Fruit fly (Drosophila melanogaster) whole organism, embryonic: ENCODE results near the gene Cyt-c-p.

Source experiments
- Asciz ChIP-seq: fragments of 200-800 bp; sonication (Bioruptor generic); optimal IDR thresholded peaks from 2 replicates; lab custom pipeline; 2017; ENCODE audit warnings: missing biosample characterization, mild to moderate bottlenecking, missing genetic modification characterization, missing genetic modification reagents
- CG10321 ChIP-seq: fragments of 200-800 bp; sonication (Bioruptor generic); IDR thresholded peaks from 2 replicates; pipeline ENCODE4 v1.3.6; 2022; ENCODE audit warnings: missing biosample characterization, missing genetic modification characterization
- CG11456 ChIP-seq: fragments of 200-800 bp; sonication (Bioruptor generic); IDR thresholded peaks from 3 replicates; pipeline ENCODE4 v1.3.6; 2022; ENCODE audit warnings: missing biosample characterization, missing genetic modification characterization
- CG12104 ChIP-seq: fragments of 200-800 bp; sonication (Bioruptor generic); optimal IDR thresholded peaks from 3 replicates; lab custom pipeline; 2016; ENCODE audit warnings: missing biosample characterization, missing genetic modification characterization
- CG1233 ChIP-seq: fragments of 200-800 bp; sonication (Bioruptor generic); optimal IDR thresholded peaks from 4 replicates; lab custom pipeline; 2018; ENCODE audit warnings: missing biosample characterization, mild to moderate bottlenecking, missing genetic modification characterization
- CG13123 ChIP-seq: fragments of 200-800 bp; sonication (Bioruptor generic); optimal IDR thresholded peaks from 2 replicates; lab custom pipeline; 2016; ENCODE audit warnings: missing biosample characterization, missing genetic modification characterization
- CG13894 ChIP-seq: fragments of 200-800 bp; sonication (Bioruptor generic); optimal IDR thresholded peaks from 3 replicates; lab custom pipeline; 2018; ENCODE audit warnings: missing biosample characterization, mild to moderate bottlenecking, missing genetic modification characterization, moderate library complexity
- CG16863 ChIP-seq: fragments of 200-800 bp; sonication (Bioruptor generic); optimal IDR thresholded peaks from 3 replicates; lab custom pipeline; 2016; ENCODE audit warnings: missing biosample characterization, missing genetic modification characterization
- CG17328 ChIP-seq: fragments of 200-800 bp; sonication (Bioruptor generic); IDR thresholded peaks from 2 replicates; pipeline ENCODE4 v1.3.6; 2022; ENCODE audit warnings: missing biosample characterization, missing genetic modification characterization
- CG17385 ChIP-seq: fragments of 200-800 bp; sonication (Bioruptor generic); optimal IDR thresholded peaks from 3 replicates; lab custom pipeline; 2018; ENCODE audit warnings: missing biosample characterization, mild to moderate bottlenecking, missing genetic modification characterization
- CG2199 ChIP-seq: fragments of 200-800 bp; sonication (Bioruptor generic); IDR thresholded peaks from 3 replicates; pipeline ENCODE4 v1.3.6; 2022; ENCODE audit warnings: missing biosample characterization, missing genetic modification characterization
- CG31365 ChIP-seq: fragments of 200-800 bp; sonication (Bioruptor generic); optimal IDR thresholded peaks from 2 replicates; lab custom pipeline; 2018; ENCODE audit warnings: missing biosample characterization, mild to moderate bottlenecking, missing genetic modification characterization
- CG31388 ChIP-seq: fragments of 200-800 bp; sonication (Bioruptor generic); optimal IDR thresholded peaks from 2 replicates; lab custom pipeline; 2016; ENCODE audit warnings: missing biosample characterization, missing genetic modification characterization
- CG33213 ChIP-seq: fragments of 200-800 bp; sonication (Bioruptor generic); optimal IDR thresholded peaks from 3 replicates; lab custom pipeline; 2016; ENCODE audit warnings: missing biosample characterization, missing genetic modification characterization
- CG3847 ChIP-seq: fragments of 200-800 bp; sonication (Bioruptor generic); IDR thresholded peaks from 2 replicates; pipeline ENCODE4 v1.3.6; 2022; ENCODE audit warnings: missing biosample characterization, missing genetic modification characterization
- CG4360 ChIP-seq: fragments of 200-800 bp; sonication (Bioruptor generic); IDR thresholded peaks from 2 replicates; pipeline ENCODE4 v1.3.6; 2022; ENCODE audit warnings: missing biosample characterization, missing genetic modification characterization
- CG4404 ChIP-seq: fragments of 200-800 bp; sonication (Bioruptor generic); IDR thresholded peaks from 2 replicates; pipeline ENCODE4 v1.3.6; 2022; ENCODE audit warnings: missing biosample characterization, missing genetic modification characterization
- CG5245 ChIP-seq: fragments of 200-800 bp; sonication (Bioruptor generic); optimal IDR thresholded peaks from 3 replicates; lab custom pipeline; 2016; ENCODE audit warnings: missing biosample characterization, missing genetic modification characterization
- CG5953 ChIP-seq: fragments of 200-800 bp; sonication (Bioruptor generic); IDR thresholded peaks from 2 replicates; pipeline ENCODE4 v1.3.6; 2022; ENCODE audit warnings: missing biosample characterization, missing genetic modification characterization
- CG9215 ChIP-seq: fragments of 200-800 bp; sonication (Bioruptor generic); IDR thresholded peaks from 2 replicates; pipeline ENCODE4 v1.3.6; 2022; ENCODE audit warnings: missing biosample characterization, missing genetic modification characterization
- CHES-1-like ChIP-seq: fragments of 200-800 bp; sonication (Bioruptor generic); optimal IDR thresholded peaks from 2 replicates; lab custom pipeline; 2016; ENCODE audit warnings: missing biosample characterization, missing genetic modification characterization
- E2f1 ChIP-seq: fragments of 200-800 bp; sonication (Bioruptor generic); IDR thresholded peaks from 2 replicates; pipeline ENCODE4 v1.3.6; 2022; ENCODE audit warnings: missing biosample characterization, missing genetic modification characterization
- GATAe ChIP-seq: fragments of 200-800 bp; sonication (Bioruptor generic); conservative IDR thresholded peaks from 2 replicates; pipeline ENCODE4 v1.3.6; 2022; ENCODE audit warnings: missing biosample characterization, missing genetic modification characterization
- Jarid2 ChIP-seq: fragments of 200-800 bp; sonication (Bioruptor generic); optimal IDR thresholded peaks from 3 replicates; lab custom pipeline; 2017; ENCODE audit warnings: mild to moderate bottlenecking, missing biosample characterization, missing genetic modification reagents, missing genetic modification characterization
- Lpt ChIP-seq: fragments of >200 bp; optimal IDR thresholded peaks from 2 replicates; lab custom pipeline; 2018; ENCODE audit warnings: missing biosample characterization, missing genetic modification characterization
- Neu2 ChIP-seq: fragments of 200-800 bp; sonication (Bioruptor generic); optimal IDR thresholded peaks from 3 replicates; lab custom pipeline; 2016; ENCODE audit warnings: missing biosample characterization, missing genetic modification characterization, borderline replicate concordance
- Oli ChIP-seq: fragments of 200-800 bp; sonication (Bioruptor generic); optimal IDR thresholded peaks from 2 replicates; lab custom pipeline; 2018; ENCODE audit warnings: missing biosample characterization, mild to moderate bottlenecking, missing genetic modification characterization, moderate library complexity
- Opbp ChIP-seq: fragments of 200-800 bp; sonication (Bioruptor generic); IDR thresholded peaks from 3 replicates; pipeline ENCODE4 v1.3.6; 2022; ENCODE audit warnings: missing biosample characterization, missing genetic modification characterization; ENCODE audit not compliant: partially characterized antibody
- Pdp1 ChIP-seq, 2 experiments: fragments of 200-800 bp; sonication (Bioruptor generic); optimal IDR thresholded peaks; 3 replicates each; lab custom pipeline; 2016; ENCODE audit warnings: missing biosample characterization in 2 of 2, missing genetic modification characterization in 2 of 2, mild to moderate bottlenecking in 1 of 2, moderate library complexity in 1 of 2
- Spps ChIP-seq: fragments of 200-800 bp; sonication (Bioruptor generic); optimal IDR thresholded peaks from 2 replicates; lab custom pipeline; 2018; ENCODE audit warnings: missing biosample characterization, mild to moderate bottlenecking, missing genetic modification characterization
- Xbp1 ChIP-seq: fragments of 200-800 bp; sonication (Bioruptor generic); optimal IDR thresholded peaks from 3 replicates; lab custom pipeline; 2016; ENCODE audit warnings: missing biosample characterization, mild to moderate bottlenecking, missing genetic modification characterization
- ase ChIP-seq: fragments of 200-800 bp; sonication (Bioruptor generic); IDR thresholded peaks from 3 replicates; pipeline ENCODE4 v1.3.6; 2022; ENCODE audit warnings: missing biosample characterization, missing genetic modification characterization
- bsh ChIP-seq, 2 experiments: fragments of 200-800 bp; sonication (Bioruptor generic); optimal IDR thresholded peaks; 2 replicates each; lab custom pipeline; 2017 to 2018; ENCODE audit warnings: mild to moderate bottlenecking in 2 of 2, missing biosample characterization in 2 of 2, missing genetic modification characterization in 2 of 2, moderate library complexity in 1 of 2
- crc ChIP-seq: fragments of 200-800 bp; sonication (Bioruptor generic); optimal IDR thresholded peaks from 2 replicates; lab custom pipeline; 2016; ENCODE audit warnings: missing biosample characterization, missing genetic modification characterization
- ems ChIP-seq: fragments of 200-800 bp; sonication (Bioruptor generic); optimal IDR thresholded peaks from 3 replicates; lab custom pipeline; 2016; ENCODE audit warnings: missing biosample characterization, missing genetic modification characterization
- exex ChIP-seq: fragments of 200-800 bp; sonication (Bioruptor generic); optimal IDR thresholded peaks from 4 replicates; lab custom pipeline; 2018; ENCODE audit warnings: missing biosample characterization, mild to moderate bottlenecking, missing genetic modification characterization, moderate library complexity
- fu2 ChIP-seq: fragments of 200-800 bp; sonication (Bioruptor generic); optimal IDR thresholded peaks from 2 replicates; lab custom pipeline; 2016; ENCODE audit warnings: missing biosample characterization, missing genetic modification characterization
- grau ChIP-seq: fragments of 200-800 bp; optimal IDR thresholded peaks from 3 replicates; lab custom pipeline; 2019; ENCODE audit warnings: missing biosample characterization, mild to moderate bottlenecking, missing genetic modification characterization, moderate library complexity
- hb ChIP-seq: fragments of 200-800 bp; sonication (Bioruptor generic); IDR thresholded peaks from 3 replicates; pipeline ENCODE4 v1.3.6; 2022; ENCODE audit warnings: missing biosample characterization, missing genetic modification characterization; ENCODE audit not compliant: partially characterized antibody
- insv ChIP-seq, 2 experiments: fragments of 200-800 bp; sonication (Bioruptor generic); optimal IDR thresholded peaks; 3 replicates each; lab custom pipeline; 2016 to 2018; ENCODE audit warnings: missing biosample characterization in 2 of 2, missing genetic modification characterization in 2 of 2
- lab ChIP-seq: fragments of 200-800 bp; sonication (Bioruptor generic); optimal IDR thresholded peaks from 3 replicates; lab custom pipeline; 2017; ENCODE audit warnings: missing biosample characterization, missing genetic modification characterization, mild to moderate bottlenecking, moderate library complexity, missing genetic modification reagents
- lilli ChIP-seq: fragments of 200-800 bp; sonication (Bioruptor generic); optimal IDR thresholded peaks from 3 replicates; lab custom pipeline; 2016; ENCODE audit warnings: missing biosample characterization, missing genetic modification characterization
- sc ChIP-seq, 3 experiments: fragments of >200 bp in 2 of 3; fragments of 200-800 bp in 1 of 3; sonication (Bioruptor generic) in 1 of 3; optimal IDR thresholded peaks; 2 replicates in 2 of 3; 3 replicates in 1 of 3; lab custom pipeline; 2017; ENCODE audit warnings: mild to moderate bottlenecking in 1 of 3, missing biosample characterization in 1 of 3, missing genetic modification characterization in 1 of 3, missing genetic modification reagents in 1 of 3
- sd ChIP-seq: fragments of 200-800 bp; sonication (Bioruptor generic); optimal IDR thresholded peaks from 3 replicates; lab custom pipeline; 2018; ENCODE audit warnings: missing biosample characterization, mild to moderate bottlenecking, missing genetic modification characterization, moderate library complexity
- sens-2 ChIP-seq: fragments of 200-800 bp; sonication (Bioruptor generic); IDR thresholded peaks from 2 replicates; pipeline ENCODE4 v1.3.6; 2022; ENCODE audit warnings: missing biosample characterization, missing genetic modification characterization
- sima ChIP-seq: fragments of 200-800 bp; sonication (Bioruptor generic); optimal IDR thresholded peaks from 2 replicates; lab custom pipeline; 2016; ENCODE audit warnings: missing biosample characterization, missing genetic modification characterization
- vvl ChIP-seq: fragments of 200-800 bp; sonication (Bioruptor generic); IDR thresholded peaks from 2 replicates; pipeline ENCODE4 v1.3.6; 2022; ENCODE audit warnings: missing biosample characterization, missing genetic modification characterization
- zen2 ChIP-seq: fragments of 200-800 bp; sonication (Bioruptor generic); IDR thresholded peaks from 3 replicates; pipeline ENCODE4 v1.3.6; 2022; ENCODE audit warnings: missing biosample characterization, missing genetic modification characterization; ENCODE audit not compliant: partially characterized antibody
- zfh1 ChIP-seq: fragments of 200-800 bp; sonication (Bioruptor generic); IDR thresholded peaks from 3 replicates; pipeline ENCODE4 v1.3.6; 2022; ENCODE audit warnings: missing biosample characterization, missing genetic modification characterization

The Cyt-c-p gene

DNA sequence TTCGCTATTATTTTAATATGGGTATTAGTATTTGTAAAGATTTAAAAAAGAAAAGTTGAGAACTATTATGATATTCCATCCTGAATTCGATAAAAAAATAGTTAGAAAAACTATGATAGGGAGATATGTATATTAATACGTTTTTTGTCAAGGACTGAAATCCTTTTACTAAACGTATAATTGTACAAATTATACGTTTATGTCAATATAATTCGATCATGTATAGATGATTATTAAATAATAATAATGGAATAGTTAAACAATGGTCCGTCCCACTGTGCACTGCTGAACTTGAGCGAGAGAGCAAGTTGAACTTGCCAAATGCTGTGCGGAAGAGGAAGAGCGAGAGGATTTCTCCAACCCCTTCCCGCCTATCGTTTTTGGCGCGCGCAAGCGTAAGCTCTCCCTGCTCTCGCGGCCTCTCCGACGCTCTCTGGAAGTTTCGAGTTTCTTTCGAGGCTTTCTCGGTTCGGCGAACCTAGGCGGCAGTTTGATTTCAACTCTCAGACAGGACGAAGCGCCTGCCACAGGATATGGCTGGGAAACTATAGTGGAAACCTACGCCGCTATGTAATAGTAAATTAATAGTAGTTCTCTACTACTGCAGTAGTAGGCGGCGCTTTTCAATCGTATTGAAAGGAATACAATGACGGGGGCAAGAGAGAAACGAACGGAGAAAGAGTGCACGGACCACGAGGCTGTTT is 34.7 kb upstream of the Cyt-c-p start (continued):
- TF ChIP-seq ems (GFP tag; lab: Kevin White, UChicago) = no peak
- peak; percentile 12 for TF ChIP-seq CG12104
- TF ChIP-seq exex (tag; lab: Kevin White, UChicago) = no peak
- TF ChIP-seq Neu2 = no peak
- no peak; the same call in 1 of the 2 replicates for TF ChIP-seq CG10321 (GFP tag; lab: Robert Waterston, UW)
- TF ChIP-seq CG2199 = peak; percentile 66; the same call in 2 of the 3 replicates
- no peak for TF ChIP-seq CG31388 (GFP tag; lab: Kevin White, UChicago)
- TF ChIP-seq CG5245 = peak; percentile 15
- TF ChIP-seq CG17328 (GFP tag; lab: Robert Waterston, UW) = no peak
- no peak for TF ChIP-seq CG4404 (GFP tag; lab: Robert Waterston, UW)
- no peak; the same call in 2 of the 3 replicates for TF ChIP-seq zfh1 (GFP tag; lab: Robert Waterston, UW)
- peak; percentile 61 for TF ChIP-seq bsh (GFP tag; optimal IDR thresholded peaks at IDR 0.05; lab: Kevin White, UChicago)
- TF ChIP-seq Xbp1 (GFP tag; lab: Kevin White, UChicago) = peak; percentile 46
- no peak for TF ChIP-seq CG4360 (GFP tag; lab: Robert Waterston, UW)
- peak; percentile 71 for TF ChIP-seq lab
- peak; percentile 45 for TF ChIP-seq E2f1 (GFP tag; lab: Robert Waterston, UW)
- no peak for TF ChIP-seq sd
- no peak for TF ChIP-seq CG13123 (GFP tag; lab: Kevin White, UChicago)
- no peak for TF ChIP-seq Lpt
- TF ChIP-seq GATAe (GFP tag; lab: Robert Waterston, UW) = no peak
- TF ChIP-seq CG9215 = no peak
- no peak for TF ChIP-seq insv (GFP tag; optimal IDR thresholded peaks at IDR 0.05; lab: Kevin White, UChicago)
- peak; percentile 78 for TF ChIP-seq CG17385
- no peak for TF ChIP-seq ase (GFP tag; lab: Robert Waterston, UW)
- TF ChIP-seq CG5953 (GFP tag; lab: Robert Waterston, UW) = no peak
- no peak for TF ChIP-seq Pdp1 (GFP tag; optimal IDR thresholded peaks at IDR 0.05; lab: Kevin White, UChicago)
- no peak for TF ChIP-seq fu2 (GFP tag; lab: Kevin White, UChicago)
- no peak for TF ChIP-seq sima
- no peak for TF ChIP-seq CG3847
- TF ChIP-seq CG1233 (GFP tag; lab: Kevin White, UChicago) = peak; percentile 45
- TF ChIP-seq Opbp (GFP tag; lab: Robert Waterston, UW) = no peak
- TF ChIP-seq vvl (GFP tag; lab: Robert Waterston, UW) = no peak
- TF ChIP-seq CG31365 (tag; lab: Kevin White, UChicago) = no peak
- no peak for TF ChIP-seq sc (optimal IDR thresholded peaks at IDR 0.05; lab: Kevin White, UChicago)
- no peak for TF ChIP-seq sc (GFP tag; optimal IDR thresholded peaks at IDR 0.05; lab: Kevin White, UChicago)
- TF ChIP-seq grau (tag; lab: Kevin White, UChicago) = peak; percentile 83
- peak; percentile 14 for TF ChIP-seq CG13894 (tag; lab: Kevin White, UChicago)
- no peak for TF ChIP-seq zen2 (GFP tag; lab: Robert Waterston, UW)
- TF ChIP-seq Jarid2 (GFP tag; lab: Kevin White, UChicago) = peak; percentile 34
- no peak for TF ChIP-seq CG33213 (GFP tag; lab: Kevin White, UChicago)
- no peak for TF ChIP-seq CG11456
- TF ChIP-seq hb = no peak
- TF ChIP-seq sens-2 (GFP tag; lab: Robert Waterston, UW) = no peak
- TF ChIP-seq Asciz (GFP tag; lab: Kevin White, UChicago) = peak; percentile 53
- no peak for TF ChIP-seq CG16863 (GFP tag; lab: Kevin White, UChicago)
- TF ChIP-seq lilli (GFP tag; lab: Kevin White, UChicago) = no peak
- TF ChIP-seq Oli (tag; lab: Kevin White, UChicago) = peak; percentile 66
- TF ChIP-seq crc (GFP tag; lab: Kevin White, UChicago) = no peak
- no peak for TF ChIP-seq CHES-1-like (GFP tag; lab: Kevin White, UChicago)
- TF ChIP-seq Spps = no peak
